Fruit fly (Drosophila melanogaster): Measurements from ENCODE around the gene CG3199.

- TF ChIP-seq CG16813 (GFP tag; IDR thresholded peaks at IDR 0.05; ENCODE audit: partially characterized antibody) = no peak
- TF ChIP-seq lbe (GFP tag; optimal IDR thresholded peaks at IDR 0.05) = no peak
- TF ChIP-seq CoRest (tag; optimal IDR thresholded peaks at IDR 0.05) = no peak
- no peak for TF ChIP-seq dmrt11E (tag; optimal IDR thresholded peaks at IDR 0.05)
- TF ChIP-seq ash1 (GFP tag; optimal IDR thresholded peaks at IDR 0.05) = no peak
- no peak for TF ChIP-seq sug (tag; optimal IDR thresholded peaks at IDR 0.05)
Measured at dm6 chr3R:14140912-14141311, 21.6 kb upstream of the CG3199 start.

All from whole organism, embryonic.